Fruit fly (Drosophila melanogaster) whole organism, embryonic: Measurements from ENCODE around the gene Rrp45.

ENCODE experiments used
- Abd-B ChIP-seq: fragments of 200-800 bp; sonication (Bioruptor generic); optimal IDR thresholded peaks from 2 replicates; lab custom pipeline; 2018; ENCODE audit warnings: missing biosample characterization, mild to moderate bottlenecking, missing genetic modification characterization, moderate library complexity
- Atf6 ChIP-seq: fragments of 200-800 bp; sonication (Bioruptor generic); IDR thresholded peaks from 2 replicates; pipeline ENCODE4 v1.3.6; 2022; ENCODE audit warnings: missing biosample characterization, missing genetic modification characterization
- CG10321 ChIP-seq: fragments of 200-800 bp; sonication (Bioruptor generic); IDR thresholded peaks from 2 replicates; pipeline ENCODE4 v1.3.6; 2022; ENCODE audit warnings: missing biosample characterization, missing genetic modification characterization
- CG12769 ChIP-seq: fragments of 200-800 bp; sonication (Bioruptor generic); optimal IDR thresholded peaks from 2 replicates; lab custom pipeline; 2019; ENCODE audit warnings: missing biosample characterization, mild to moderate bottlenecking, missing genetic modification characterization, moderate library complexity
- CG13424 ChIP-seq: fragments of 200-800 bp; sonication (Bioruptor generic); optimal IDR thresholded peaks from 2 replicates; lab custom pipeline; 2019; ENCODE audit warnings: missing biosample characterization, mild to moderate bottlenecking, missing genetic modification characterization, moderate library complexity
- CG1602 ChIP-seq: fragments of 200-800 bp; sonication (Bioruptor generic); optimal IDR thresholded peaks from 3 replicates; lab custom pipeline; 2016; ENCODE audit warnings: missing biosample characterization, missing genetic modification characterization
- CG17328 ChIP-seq: fragments of 200-800 bp; sonication (Bioruptor generic); IDR thresholded peaks from 2 replicates; pipeline ENCODE4 v1.3.6; 2022; ENCODE audit warnings: missing biosample characterization, missing genetic modification characterization
- CG18599 ChIP-seq: fragments of 200-800 bp; sonication (Bioruptor generic); optimal IDR thresholded peaks from 3 replicates; lab custom pipeline; 2017; ENCODE audit warnings: missing biosample characterization, missing genetic modification characterization, mild to moderate bottlenecking, moderate library complexity, missing genetic modification reagents
- CG2116 ChIP-seq: fragments of 200-800 bp; sonication (Bioruptor generic); optimal IDR thresholded peaks from 3 replicates; lab custom pipeline; 2018; ENCODE audit warnings: missing biosample characterization, mild to moderate bottlenecking, missing genetic modification characterization
- CG32532 ChIP-seq: fragments of 200-800 bp; sonication (Bioruptor generic); IDR thresholded peaks from 2 replicates; pipeline ENCODE4 v1.3.6; 2022; ENCODE audit warnings: missing biosample characterization, missing genetic modification characterization
- CG3407 ChIP-seq: fragments of 200-800 bp; sonication (Bioruptor generic); optimal IDR thresholded peaks from 2 replicates; lab custom pipeline; 2018; ENCODE audit warnings: missing biosample characterization, mild to moderate bottlenecking, missing genetic modification characterization
- CG3838 ChIP-seq: fragments of 200-800 bp; sonication (Bioruptor generic); optimal IDR thresholded peaks from 3 replicates; lab custom pipeline; 2016; ENCODE audit warnings: missing biosample characterization, missing genetic modification characterization
- CG4820 ChIP-seq: fragments of 200-800 bp; sonication (Bioruptor generic); optimal IDR thresholded peaks from 3 replicates; lab custom pipeline; 2016; ENCODE audit warnings: missing biosample characterization, missing genetic modification characterization
- CG6854 ChIP-seq: fragments of 200-800 bp; sonication (Bioruptor generic); optimal IDR thresholded peaks from 3 replicates; lab custom pipeline; 2017; ENCODE audit warnings: missing biosample characterization, mild to moderate bottlenecking, missing genetic modification characterization
- CG9932 ChIP-seq: fragments of 200-800 bp; sonication (Bioruptor generic); IDR thresholded peaks from 2 replicates; pipeline ENCODE4 v1.3.6; 2022; ENCODE audit warnings: missing biosample characterization, missing genetic modification characterization
- CkIIα-i1 ChIP-seq: fragments of 200-800 bp; sonication (Bioruptor generic); IDR thresholded peaks from 2 replicates; pipeline ENCODE4 v1.3.6; 2022; ENCODE audit warnings: missing biosample characterization, missing genetic modification characterization
- D ChIP-seq, 2 experiments: fragments of 200-800 bp in 1 of 2; fragments of >200 bp in 1 of 2; sonication (Bioruptor generic) in 1 of 2; optimal IDR thresholded peaks; 2 replicates in 1 of 2; 3 replicates in 1 of 2; lab custom pipeline; 2017; ENCODE audit warnings: mild to moderate bottlenecking in 1 of 2, missing biosample characterization in 1 of 2, missing genetic modification characterization in 1 of 2, missing genetic modification reagents in 1 of 2
- E2f2 ChIP-seq: fragments of 200-800 bp; sonication (Bioruptor generic); IDR thresholded peaks from 2 replicates; pipeline ENCODE4 v1.3.6; 2022; ENCODE audit warnings: missing biosample characterization, missing genetic modification characterization
- Eip74EF ChIP-seq, 2 experiments: fragments of 200-800 bp in 1 of 2; fragments of >200 bp in 1 of 2; sonication (Bioruptor generic) in 1 of 2; optimal IDR thresholded peaks; 2 replicates each; lab custom pipeline; 2017 to 2019; ENCODE audit warnings: missing biosample characterization in 2 of 2, missing genetic modification characterization in 2 of 2, mild to moderate bottlenecking in 1 of 2, moderate library complexity in 1 of 2
- H15 ChIP-seq: fragments of 200-800 bp; sonication (Bioruptor generic); IDR thresholded peaks from 3 replicates; pipeline ENCODE4 v1.3.6; 2022; ENCODE audit warnings: missing biosample characterization, missing genetic modification characterization
- Hmr ChIP-seq: fragments of 200-800 bp; sonication (Bioruptor generic); optimal IDR thresholded peaks from 3 replicates; lab custom pipeline; 2017; ENCODE audit warnings: mild to moderate bottlenecking, missing biosample characterization, missing genetic modification reagents, missing genetic modification characterization
- Lim3 ChIP-seq: fragments of 200-800 bp; sonication (Bioruptor generic); IDR thresholded peaks from 2 replicates; pipeline ENCODE4 v1.3.6; 2022; ENCODE audit warnings: missing biosample characterization, missing genetic modification characterization
- Med ChIP-seq: fragments of 200-800 bp; sonication (Bioruptor generic); peaks from one replicate; lab custom pipeline; 2016; ENCODE audit warnings: missing biosample characterization, missing genetic modification characterization, mild to moderate bottlenecking, inconsistent platforms, moderate library complexity
- Nf-YA ChIP-seq: fragments of 200-800 bp; sonication (Bioruptor generic); IDR thresholded peaks from 2 replicates; pipeline ENCODE4 v1.3.6; 2022; ENCODE audit warnings: missing biosample characterization, missing genetic modification characterization
- Nf-YB ChIP-seq: fragments of 200-800 bp; sonication (Bioruptor generic); optimal IDR thresholded peaks from 3 replicates; lab custom pipeline; 2019; ENCODE audit warnings: missing biosample characterization, mild to moderate bottlenecking, missing genetic modification characterization, moderate library complexity
- PHDP ChIP-seq: fragments of 200-800 bp; sonication (Bioruptor generic); optimal IDR thresholded peaks from 3 replicates; lab custom pipeline; 2018; ENCODE audit warnings: missing biosample characterization, mild to moderate bottlenecking, missing genetic modification characterization, moderate library complexity
- Rx ChIP-seq: fragments of 200-800 bp; sonication (Bioruptor generic); IDR thresholded peaks from 2 replicates; pipeline ENCODE4 v1.3.6; 2022; ENCODE audit warnings: missing biosample characterization, missing genetic modification characterization
- Six4 ChIP-seq: fragments of 200-800 bp; sonication (Bioruptor generic); optimal IDR thresholded peaks from 2 replicates; lab custom pipeline; 2016; ENCODE audit warnings: missing biosample characterization, missing genetic modification characterization
- Sox100B ChIP-seq: fragments of 200-800 bp; sonication (Bioruptor generic); optimal IDR thresholded peaks from 3 replicates; lab custom pipeline; 2018; ENCODE audit warnings: missing biosample characterization, mild to moderate bottlenecking, missing genetic modification characterization
- Sry-β ChIP-seq: fragments of 200-800 bp; sonication (Bioruptor generic); optimal IDR thresholded peaks from 2 replicates; lab custom pipeline; 2018; ENCODE audit warnings: missing biosample characterization, mild to moderate bottlenecking, missing genetic modification characterization, moderate library complexity
- abd-A ChIP-seq: fragments of 200-800 bp; sonication (Bioruptor generic); optimal IDR thresholded peaks from 3 replicates; lab custom pipeline; 2019; ENCODE audit warnings: missing biosample characterization, mild to moderate bottlenecking, missing genetic modification characterization, moderate library complexity
- dimm ChIP-seq: fragments of 200-800 bp; sonication (Bioruptor generic); IDR thresholded peaks from 2 replicates; pipeline ENCODE4 v1.3.6; 2022; ENCODE audit warnings: missing biosample characterization, missing genetic modification characterization
- ewg ChIP-seq: fragments of 200-800 bp; sonication (Bioruptor generic); optimal IDR thresholded peaks from 3 replicates; lab custom pipeline; 2017; ENCODE audit warnings: mild to moderate bottlenecking, missing biosample characterization, missing genetic modification reagents, missing genetic modification characterization
- fd3F ChIP-seq: fragments of 200-800 bp; sonication (Bioruptor generic); optimal IDR thresholded peaks from 2 replicates; lab custom pipeline; 2018; ENCODE audit warnings: missing biosample characterization, mild to moderate bottlenecking, missing genetic modification characterization, moderate library complexity
- fd64A ChIP-seq: fragments of 200-800 bp; sonication (Bioruptor generic); optimal IDR thresholded peaks from 3 replicates; lab custom pipeline; 2018; ENCODE audit warnings: missing biosample characterization, mild to moderate bottlenecking, missing genetic modification characterization
- grau ChIP-seq: fragments of 200-800 bp; optimal IDR thresholded peaks from 3 replicates; lab custom pipeline; 2019; ENCODE audit warnings: missing biosample characterization, mild to moderate bottlenecking, missing genetic modification characterization, moderate library complexity
- jing ChIP-seq: fragments of 200-800 bp; sonication (Bioruptor generic); optimal IDR thresholded peaks from 2 replicates; lab custom pipeline; 2018; ENCODE audit warnings: missing biosample characterization, mild to moderate bottlenecking, missing genetic modification characterization
- ken ChIP-seq: fragments of 200-800 bp; sonication (Bioruptor generic); IDR thresholded peaks from 3 replicates; pipeline ENCODE4 v1.3.6; 2022; ENCODE audit warnings: missing biosample characterization, missing genetic modification characterization
- org-1 ChIP-seq: fragments of 200-800 bp; sonication (Bioruptor generic); optimal IDR thresholded peaks from 2 replicates; lab custom pipeline; 2017; ENCODE audit warnings: missing biosample characterization, missing genetic modification characterization
- otp ChIP-seq: fragments of 200-800 bp; sonication (Bioruptor generic); IDR thresholded peaks from 3 replicates; pipeline ENCODE4, ENCODE4 v1.3.6; 2022; ENCODE audit warnings: missing biosample characterization, missing genetic modification characterization
- pb ChIP-seq: fragments of 200-800 bp; sonication (Bioruptor generic); optimal IDR thresholded peaks from 3 replicates; lab custom pipeline; 2016; ENCODE audit warnings: missing biosample characterization, missing genetic modification characterization
- pfk ChIP-seq: fragments of 200-800 bp; sonication (Bioruptor generic); optimal IDR thresholded peaks from 2 replicates; lab custom pipeline; 2018; ENCODE audit warnings: missing biosample characterization, mild to moderate bottlenecking, missing genetic modification characterization, moderate library complexity
- prd ChIP-seq, 3 experiments: fragments of >200 bp in 2 of 3; fragments of 200-800 bp in 1 of 3; sonication (Bioruptor generic) in 1 of 3; optimal IDR thresholded peaks in 2 of 3; IDR thresholded peaks in 1 of 3; 2 replicates in 2 of 3; 3 replicates in 1 of 3; pipeline versions ENCODE4 v1.3.6 to Lab custom; 2017 to 2022; ENCODE audit warnings: missing biosample characterization in 1 of 3, missing genetic modification characterization in 1 of 3
- sug ChIP-seq: fragments of 200-800 bp; optimal IDR thresholded peaks from 2 replicates; lab custom pipeline; 2019; ENCODE audit warnings: missing biosample characterization, mild to moderate bottlenecking, missing genetic modification characterization, moderate library complexity
- tap ChIP-seq: fragments of 200-800 bp; optimal IDR thresholded peaks from 3 replicates; lab custom pipeline; 2019; ENCODE audit warnings: missing biosample characterization, mild to moderate bottlenecking, missing genetic modification characterization, moderate library complexity
- tgo ChIP-seq: fragments of 200-800 bp; sonication (Bioruptor generic); IDR thresholded peaks from 3 replicates; pipeline ENCODE4 v1.3.6; 2022; ENCODE audit warnings: missing biosample characterization, missing genetic modification characterization
- tin ChIP-seq: fragments of 200-800 bp; sonication (Bioruptor generic); optimal IDR thresholded peaks from 3 replicates; lab custom pipeline; 2016; ENCODE audit warnings: missing biosample characterization, missing genetic modification characterization
- ttk ChIP-seq: fragments of 200-800 bp; sonication (Bioruptor generic); IDR thresholded peaks from 2 replicates; pipeline ENCODE4 v2.1.2; 2022; ENCODE audit warnings: missing biosample characterization, missing genetic modification characterization
- tx ChIP-seq: fragments of 200-800 bp; sonication (Bioruptor generic); optimal IDR thresholded peaks from 2 replicates; lab custom pipeline; 2016; ENCODE audit warnings: missing biosample characterization, missing genetic modification characterization

The Rrp45 gene

dm6 chrX:16822080-16822479, 31.0 kb upstream of the Rrp45 start (continued):
- peak; percentile 39; the same call in 1 of the 2 replicates for TF ChIP-seq CG17328
- TF ChIP-seq ken (GFP tag; lab: Robert Waterston, UW): peak; percentile 50; the same call in 1 of the 3 replicates
- TF ChIP-seq grau (tag; lab: Kevin White, UChicago): peak; percentile 86
- TF ChIP-seq CG2116 (GFP tag; lab: Kevin White, UChicago): peak; percentile 13
- peak; percentile 58 for TF ChIP-seq CG18599 (GFP tag; lab: Kevin White, UChicago)
- peak; percentile 30; the same call in 1 of the 2 replicates for TF ChIP-seq CG9932 (GFP tag; lab: Robert Waterston, UW)
- no peak for TF ChIP-seq Sry-β (GFP tag; lab: Kevin White, UChicago)
- TF ChIP-seq org-1 (GFP tag; lab: Kevin White, UChicago): peak; percentile 14
- TF ChIP-seq Eip74EF (GFP tag; optimal IDR thresholded peaks at IDR 0.05; lab: Kevin White, UChicago): peak in 1 of 2 experiments; percentile 38
- peak; percentile 41 for TF ChIP-seq fd3F (GFP tag; lab: Kevin White, UChicago)
- TF ChIP-seq tap (tag; lab: Kevin White, UChicago): peak; percentile 50
- peak; percentile 42; the same call in 1 of the 2 replicates for TF ChIP-seq Nf-YA (GFP tag; lab: Robert Waterston, UW)
- TF ChIP-seq tin (GFP tag; lab: Kevin White, UChicago): peak; percentile 52
- TF ChIP-seq CG12769 (tag; lab: Kevin White, UChicago): peak; percentile 19
- peak; percentile 46; the same call in 1 of the 3 replicates for TF ChIP-seq H15 (GFP tag; lab: Robert Waterston, UW)
- 0 out of 2 replicates have a peak, but pooled peaks have one; percentile 1 for TF ChIP-seq CkIIα-i1 (GFP tag; lab: Robert Waterston, UW)
- TF ChIP-seq CG3838 (GFP tag; lab: Kevin White, UChicago): no peak
- no peak for TF ChIP-seq D (optimal IDR thresholded peaks at IDR 0.05; lab: Kevin White, UChicago)
- peak; percentile 13 for TF ChIP-seq D (GFP tag; optimal IDR thresholded peaks at IDR 0.05; lab: Kevin White, UChicago)
- TF ChIP-seq CG13424: peak; percentile 60
- TF ChIP-seq Atf6: peak; percentile 47; the same call in 1 of the 2 replicates
- TF ChIP-seq Nf-YB (GFP tag; lab: Kevin White, UChicago): peak; percentile 3
- peak; percentile 32 for TF ChIP-seq Med (GFP tag; lab: Kevin White, UChicago)
- no peak for TF ChIP-seq abd-A
- no peak for TF ChIP-seq pb (GFP tag; lab: Kevin White, UChicago)
- no peak for TF ChIP-seq jing (GFP tag; lab: Kevin White, UChicago)
- no peak for TF ChIP-seq CG6854 (GFP tag; lab: Kevin White, UChicago)
- TF ChIP-seq PHDP: peak; percentile 66
- TF ChIP-seq ewg (GFP tag; lab: Kevin White, UChicago): peak; percentile 32
- TF ChIP-seq Hmr (GFP tag; lab: Kevin White, UChicago): peak; percentile 41
- peak; percentile 34 for TF ChIP-seq Abd-B (GFP tag; lab: Kevin White, UChicago)
- TF ChIP-seq ttk (GFP tag; lab: Robert Waterston, UW): peak; percentile 64
- TF ChIP-seq dimm (GFP tag; lab: Robert Waterston, UW): peak; percentile 27; the same call in 1 of the 2 replicates
- TF ChIP-seq tx: no peak
- no peak for TF ChIP-seq sug (tag; lab: Kevin White, UChicago)
- peak; percentile 13 for TF ChIP-seq CG4820 (GFP tag; lab: Kevin White, UChicago)
- peak; percentile 50; the same call in 2 of the 3 replicates for TF ChIP-seq tgo (GFP tag; lab: Robert Waterston, UW)
- peak; percentile 25; the same call in 1 of the 2 replicates for TF ChIP-seq CG10321 (GFP tag; lab: Robert Waterston, UW)
- peak; percentile 44; the same call in 1 of the 2 replicates for TF ChIP-seq CG32532 (GFP tag; lab: Robert Waterston, UW)
- peak; percentile 9 for TF ChIP-seq CG1602 (GFP tag; lab: Kevin White, UChicago)
- no peak for TF ChIP-seq pfk (GFP tag; lab: Kevin White, UChicago)
- peak; percentile 47; the same call in 1 of the 2 replicates for TF ChIP-seq E2f2
- no peak for TF ChIP-seq prd (optimal IDR thresholded peaks at IDR 0.05; lab: Kevin White, UChicago)
- TF ChIP-seq prd (GFP tag; IDR thresholded peaks at IDR 0.05; lab: Robert Waterston, UW): peak; percentile 65
- no peak for TF ChIP-seq Lim3 (GFP tag; lab: Robert Waterston, UW)
- 0 out of 3 replicates have a peak, but pooled peaks have one; percentile 41 for TF ChIP-seq otp (GFP tag; lab: Robert Waterston, UW)
- TF ChIP-seq Rx (GFP tag; lab: Robert Waterston, UW): peak; percentile 36; the same call in 1 of the 2 replicates
- no peak for TF ChIP-seq Six4 (GFP tag; lab: Kevin White, UChicago)
- TF ChIP-seq CG3407 (GFP tag; lab: Kevin White, UChicago): peak; percentile 11
- no peak for TF ChIP-seq fd64A (GFP tag; lab: Kevin White, UChicago)
- TF ChIP-seq Sox100B: peak; percentile 22
